Fruit fly (Drosophila melanogaster) Kc167 (cell line): Measurements from ENCODE around the gene dpr9.

Source experiments
- Sin3A ChIP-seq: fragments of >200 bp; optimal IDR thresholded peaks from 2 replicates; lab custom pipeline; 2018; ENCODE audit warnings: missing external identifiers
- insv ChIP-seq: fragments of >200 bp; optimal IDR thresholded peaks from 3 replicates; lab custom pipeline; 2018; ENCODE audit warnings: missing external identifiers
- psq ChIP-seq: fragments of >200 bp; optimal IDR thresholded peaks from 2 replicates; lab custom pipeline; 2017; ENCODE audit warnings: missing external identifiers
- ttk ChIP-seq: sonication (Bioruptor generic); optimal IDR thresholded peaks from 2 replicates; lab custom pipeline; 2017; ENCODE audit warnings: missing external identifiers

DNA sequence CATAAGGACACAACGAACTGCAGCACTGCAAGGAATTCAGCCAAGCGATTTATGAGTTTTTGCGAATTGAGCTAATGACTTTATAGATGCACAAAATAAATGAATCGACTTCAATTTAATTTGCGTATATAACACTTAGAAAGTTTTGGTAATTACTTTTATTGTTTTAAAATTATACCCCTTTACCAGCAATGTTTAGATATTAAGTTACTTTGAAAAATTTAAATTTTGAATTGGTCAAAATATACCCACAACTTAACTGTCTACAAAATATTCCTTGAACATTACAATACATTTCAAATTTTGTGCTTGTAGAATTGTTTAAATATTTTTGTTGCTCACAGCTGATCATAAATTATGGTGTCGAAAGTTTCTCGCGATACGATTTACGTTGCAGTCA lies 39.9 kb downstream of the dpr9 start, which contains the start of gene RpL10Aa:
- TF ChIP-seq ttk (lab: Kevin White, UChicago) = no peak
- TF ChIP-seq Sin3A (lab: Kevin White, UChicago) = no peak
- no peak for TF ChIP-seq psq (lab: Kevin White, UChicago)
- TF ChIP-seq insv (lab: Kevin White, UChicago) = no peak
